Worm (Caenorhabditis elegans) whole organism, L3 larva: ENCODE data around the gene B0280.17.

Experiments
- ama-1 ChIP-seq: fragments of 150-350 bp; optimal IDR thresholded peaks from 2 replicates; lab custom pipeline; 2018
- elt-1 ChIP-seq: fragments of 150-350 bp; optimal IDR thresholded peaks from 2 replicates; lab custom pipeline; 2014; ENCODE audit warnings: missing biosample characterization, missing genetic modification characterization
- eor-1 ChIP-seq, 2 experiments: fragments of 150-350 bp; optimal IDR thresholded peaks; 2 replicates each; lab custom pipeline; 2014 to 2018; ENCODE audit warnings: missing biosample characterization in 2 of 2, missing genetic modification characterization in 2 of 2
- fos-1 ChIP-seq: fragments of 150-350 bp; optimal IDR thresholded peaks from 2 replicates; lab custom pipeline; 2014; ENCODE audit warnings: missing biosample characterization, missing genetic modification characterization
- lin-15B ChIP-seq: fragments of 150-350 bp; optimal IDR thresholded peaks from 2 replicates; lab custom pipeline; 2014; ENCODE audit warnings: missing biosample characterization, missing genetic modification characterization
- snpc-4 ChIP-seq: fragments of 150-350 bp; optimal IDR thresholded peaks from 2 replicates; lab custom pipeline; 2014; ENCODE audit warnings: missing biosample characterization, missing genetic modification characterization
- unc-62 ChIP-seq: fragments of 150-350 bp; sonication (generic microtip); optimal IDR thresholded peaks from 4 replicates; lab custom pipeline; 2014; ENCODE audit warnings: missing biosample characterization, missing genetic modification reagents, missing genetic modification characterization

- TF ChIP-seq unc-62 (GFP tag; lab: Kevin White, UChicago) (no peak), eor-1 (tag; optimal IDR thresholded peaks at IDR 0.05; lab: Kevin White, UChicago) (no peak), snpc-4 (tag; lab: Kevin White, UChicago) (no peak), lin-15B (no peak), ama-1 (lab: Kevin White, UChicago) (no peak), elt-1 (tag; lab: Kevin White, UChicago) (no peak), fos-1 (tag; lab: Kevin White, UChicago) (no peak)
These were observed 11.6 kb downstream of the B0280.17 start, which contains the start of gene B0280.2 for ce11 chrIII:7124364-7124763.
